Worm (Caenorhabditis elegans) whole organism, L2 larva: Measurements from ENCODE around the gene ZK218.1.

Experiments used
- F13H6.1 ChIP-seq: sonication (generic microtip); optimal IDR thresholded peaks from 2 replicates; lab custom pipeline; 2016; ENCODE audit warnings: missing genetic modification characterization, missing compliant biosample characterization
- R02D3.7 ChIP-seq: fragments of 150-350 bp; optimal IDR thresholded peaks from 2 replicates; lab custom pipeline; 2014; ENCODE audit warnings: missing biosample characterization, missing genetic modification characterization
- Y55F3AM.14 ChIP-seq: fragments of 200-800 bp; sonication (Bioruptor generic); optimal IDR thresholded peaks from 2 replicates; lab custom pipeline; 2018; ENCODE audit warnings: mild to moderate bottlenecking, missing genetic modification characterization, missing compliant biosample characterization
- ZK546.5 ChIP-seq: sonication (generic microtip); optimal IDR thresholded peaks from 2 replicates; lab custom pipeline; 2017; ENCODE audit warnings: missing biosample characterization, missing genetic modification characterization
- alr-1 ChIP-seq: fragments of 150-350 bp; optimal IDR thresholded peaks from 2 replicates; lab custom pipeline; 2014; ENCODE audit warnings: missing biosample characterization, missing genetic modification characterization
- aly-2 ChIP-seq: fragments of 150-350 bp; optimal IDR thresholded peaks from 2 replicates; lab custom pipeline; 2014; ENCODE audit warnings: missing biosample characterization, missing genetic modification characterization
- ama-1 ChIP-seq: fragments of 150-350 bp; optimal IDR thresholded peaks from 2 replicates; lab custom pipeline; 2018; ENCODE audit warnings: inconsistent platforms
- blmp-1 ChIP-seq: sonication (generic microtip); optimal IDR thresholded peaks from 2 replicates; lab custom pipeline; 2017; ENCODE audit warnings: missing genetic modification characterization, mild to moderate bottlenecking, missing compliant biosample characterization, antibody characterized with exemption, moderate library complexity; ENCODE audit not compliant: insufficient read depth
- ceh-16 ChIP-seq: fragments of 150-350 bp; optimal IDR thresholded peaks from 2 replicates; lab custom pipeline; 2014; ENCODE audit warnings: missing biosample characterization, missing genetic modification characterization
- ceh-82 ChIP-seq: fragments of 150-350 bp; optimal IDR thresholded peaks from 2 replicates; lab custom pipeline; 2014; ENCODE audit warnings: missing biosample characterization, missing genetic modification characterization
- crh-2 ChIP-seq: sonication (generic microtip); optimal IDR thresholded peaks from 2 replicates; lab custom pipeline; 2017; ENCODE audit warnings: missing biosample characterization, missing genetic modification characterization
- dmd-4 ChIP-seq: sonication (generic microtip); optimal IDR thresholded peaks from 2 replicates; lab custom pipeline; 2017; ENCODE audit warnings: missing biosample characterization, missing genetic modification characterization
- elt-3 ChIP-seq: sonication (generic microtip); optimal IDR thresholded peaks from 2 replicates; lab custom pipeline; 2017; ENCODE audit warnings: missing biosample characterization, missing genetic modification characterization
- fos-1 ChIP-seq: fragments of 150-350 bp; optimal IDR thresholded peaks from 2 replicates; lab custom pipeline; 2014; ENCODE audit warnings: missing biosample characterization, missing genetic modification characterization
- gmeb-1 ChIP-seq: fragments of 150-350 bp; optimal IDR thresholded peaks from 2 replicates; lab custom pipeline; 2014; ENCODE audit warnings: missing biosample characterization, missing genetic modification characterization
- lin-13 ChIP-seq: fragments of 150-350 bp; optimal IDR thresholded peaks from 2 replicates; lab custom pipeline; 2014; ENCODE audit warnings: missing biosample characterization, missing genetic modification reagents, missing genetic modification characterization
- mbf-1 ChIP-seq: sonication (generic microtip); optimal IDR thresholded peaks from 2 replicates; lab custom pipeline; 2017; ENCODE audit warnings: missing biosample characterization, missing genetic modification characterization
- mdl-1 ChIP-seq, 2 experiments: fragments of 150-350 bp in 1 of 2; sonication (generic microtip) in 1 of 2; optimal IDR thresholded peaks; 2 replicates each; lab custom pipeline; 2017; ENCODE audit warnings: missing biosample characterization in 2 of 2, missing genetic modification characterization in 2 of 2
- nhr-11 ChIP-seq: fragments of 150-350 bp; optimal IDR thresholded peaks from 2 replicates; lab custom pipeline; 2014; ENCODE audit warnings: missing biosample characterization, missing genetic modification characterization
- nhr-12 ChIP-seq: fragments of 150-350 bp; optimal IDR thresholded peaks from 2 replicates; lab custom pipeline; 2014; ENCODE audit warnings: missing biosample characterization, missing genetic modification characterization
- nhr-129 ChIP-seq: fragments of 150-350 bp; optimal IDR thresholded peaks from 2 replicates; lab custom pipeline; 2014; ENCODE audit warnings: missing biosample characterization, missing genetic modification characterization
- nhr-23 ChIP-seq: fragments of 150-350 bp; optimal IDR thresholded peaks from 2 replicates; lab custom pipeline; 2014; ENCODE audit warnings: missing biosample characterization, missing genetic modification reagents, missing genetic modification characterization
- nhr-237 ChIP-seq: fragments of 150-350 bp; optimal IDR thresholded peaks from 2 replicates; lab custom pipeline; 2014; ENCODE audit warnings: missing biosample characterization, missing genetic modification characterization
- nhr-25 ChIP-seq: fragments of 150-350 bp; sonication (generic microtip); optimal IDR thresholded peaks from 3 replicates; lab custom pipeline; 2014; ENCODE audit warnings: missing biosample characterization, missing genetic modification characterization
- nhr-6 ChIP-seq: fragments of 150-350 bp; optimal IDR thresholded peaks from 2 replicates; lab custom pipeline; 2014; ENCODE audit warnings: missing biosample characterization, missing genetic modification characterization
- nhr-77 ChIP-seq: fragments of 150-350 bp; optimal IDR thresholded peaks from 2 replicates; lab custom pipeline; 2014; ENCODE audit warnings: missing biosample characterization, missing genetic modification characterization
- skn-1 ChIP-seq: sonication (generic microtip); optimal IDR thresholded peaks from 2 replicates; lab custom pipeline; 2017; ENCODE audit warnings: missing biosample characterization, missing genetic modification characterization
- sma-9 ChIP-seq, 2 experiments: fragments of 150-350 bp in 1 of 2; sonication (generic microtip) in 1 of 2; optimal IDR thresholded peaks; 2 replicates each; lab custom pipeline; 2014 to 2016; ENCODE audit warnings: missing genetic modification characterization in 2 of 2, mild to moderate bottlenecking in 1 of 2, missing biosample characterization in 1 of 2, missing compliant biosample characterization in 1 of 2, missing genetic modification reagents in 1 of 2, moderate library complexity in 1 of 2
- snpc-4 ChIP-seq: fragments of 150-350 bp; optimal IDR thresholded peaks from 2 replicates; lab custom pipeline; 2014; ENCODE audit warnings: missing biosample characterization, missing genetic modification characterization
- unc-39 ChIP-seq: fragments of 150-350 bp; optimal IDR thresholded peaks from 2 replicates; lab custom pipeline; 2014; ENCODE audit warnings: missing biosample characterization, missing genetic modification characterization
- unc-55 ChIP-seq: fragments of 150-350 bp; sonication (generic microtip); optimal IDR thresholded peaks from 3 replicates; lab custom pipeline; 2014; ENCODE audit warnings: missing biosample characterization, missing genetic modification reagents, missing genetic modification characterization
- unc-62 ChIP-seq: fragments of 150-350 bp; optimal IDR thresholded peaks from 2 replicates; lab custom pipeline; 2014; ENCODE audit warnings: missing biosample characterization, missing genetic modification reagents, missing genetic modification characterization
- zag-1 ChIP-seq: fragments of 150-350 bp; optimal IDR thresholded peaks from 2 replicates; lab custom pipeline; 2014; ENCODE audit warnings: missing biosample characterization, missing genetic modification characterization
- ztf-1 ChIP-seq: fragments of 200-800 bp; sonication (Bioruptor generic); conservative IDR thresholded peaks from 2 replicates; pipeline ENCODE4 v1.3.6; 2022; ENCODE audit warnings: missing genetic modification characterization, missing compliant biosample characterization
- ztf-11 ChIP-seq: sonication (generic microtip); optimal IDR thresholded peaks from 2 replicates; lab custom pipeline; 2017; ENCODE audit warnings: missing biosample characterization, missing genetic modification characterization
- ztf-4 ChIP-seq: fragments of 150-350 bp; optimal IDR thresholded peaks from 2 replicates; lab custom pipeline; 2014; ENCODE audit warnings: missing biosample characterization, missing genetic modification characterization

Gene ZK218.1

DNA sequence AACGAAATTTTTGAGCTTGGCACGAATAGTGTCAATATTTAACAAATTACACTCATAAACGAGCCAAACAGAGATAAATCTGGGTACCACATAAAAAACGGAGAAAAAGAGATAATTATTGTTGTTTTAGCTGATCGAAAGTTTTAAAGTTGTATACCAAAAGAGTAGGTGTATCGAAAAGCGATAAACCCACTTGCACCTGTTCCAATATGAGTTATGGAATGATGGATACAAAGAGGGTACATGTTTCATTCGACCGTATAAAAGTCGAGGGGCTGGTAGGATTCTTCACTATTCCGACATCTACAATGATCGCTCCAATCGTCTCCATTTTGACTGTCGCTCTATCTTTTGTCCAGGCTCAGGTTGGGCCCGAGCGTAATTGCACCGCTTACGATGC, at the start of gene ZK218.1:
Gene ZK218.1, plus strand, starts transcription at position 301 of the 400 bp plus-strand sequence.
- TF ChIP-seq nhr-237 (tag; lab: Kevin White, UChicago) (no peak), zag-1 (no peak), R02D3.7 (tag; lab: Kevin White, UChicago) (no peak), elt-3 (tag; lab: Kevin White, UChicago) (no peak), nhr-25 (tag; lab: Kevin White, UChicago) (no peak), sma-9 (GFP tag; optimal IDR thresholded peaks at IDR 0.05; lab: Kevin White, UChicago) (no peak), sma-9 (tag; optimal IDR thresholded peaks at IDR 0.05; lab: Kevin White, UChicago) (no peak), unc-55 (GFP tag; lab: Kevin White, UChicago) (no peak), ZK546.5 (no peak), F13H6.1 (tag; lab: Kevin White, UChicago) (no peak), gmeb-1 (tag; lab: Kevin White, UChicago) (no peak), alr-1 (no peak), nhr-129 (tag; lab: Kevin White, UChicago) (no peak), skn-1 (tag; lab: Kevin White, UChicago) (no peak), crh-2 (tag; lab: Kevin White, UChicago) (no peak)
- TF ChIP-seq, all 48 proteins: peak for 0

DNA sequence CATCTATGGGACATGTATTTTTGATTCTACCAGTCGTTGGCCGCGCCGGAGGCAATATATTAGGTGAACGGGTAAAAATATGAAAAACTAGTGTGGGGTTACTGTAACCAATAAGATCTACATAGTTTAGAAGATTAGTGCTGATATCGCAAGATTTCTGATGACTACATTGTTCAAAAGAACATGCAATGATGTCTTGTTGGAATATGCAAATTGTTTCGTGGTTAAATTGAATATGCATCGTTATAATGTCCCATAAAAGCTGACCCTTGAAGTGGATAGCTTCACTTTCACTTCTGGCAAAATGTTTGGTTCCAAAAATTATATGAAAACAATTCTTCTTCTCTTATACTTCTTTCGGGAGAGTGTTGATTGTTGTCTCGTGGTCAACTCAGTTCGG, 47.9 kb upstream of the ZK218.1 start, which contains the start of gene F28B1.2:
Gene F28B1.2, plus strand, starts transcription at position 301 of the 400 bp plus-strand sequence.
- no peak for TF ChIP-seq nhr-77
- no peak for TF ChIP-seq dmd-4 (tag; lab: Kevin White, UChicago)
- TF ChIP-seq unc-39 = no peak
- TF ChIP-seq ama-1 (lab: Kevin White, UChicago) = no peak
- TF ChIP-seq nhr-12 (tag; lab: Kevin White, UChicago) = no peak
- TF ChIP-seq mbf-1 = no peak
- TF ChIP-seq snpc-4 (tag; lab: Kevin White, UChicago) = no peak
- no peak for TF ChIP-seq lin-13 (GFP tag; lab: Kevin White, UChicago)
- no peak for TF ChIP-seq ceh-16 (tag; lab: Kevin White, UChicago)
- no peak for TF ChIP-seq ceh-82 (tag; lab: Kevin White, UChicago)
- no peak for TF ChIP-seq nhr-6 (tag; lab: Kevin White, UChicago)
- TF ChIP-seq gmeb-1 (tag; lab: Kevin White, UChicago) = no peak
- TF ChIP-seq ztf-11 = no peak
- TF ChIP-seq mdl-1 (tag; optimal IDR thresholded peaks at IDR 0.05; lab: Kevin White, UChicago) = no peak
- TF ChIP-seq nhr-237 (tag; lab: Kevin White, UChicago) = no peak
- TF ChIP-seq Y55F3AM.14 (GFP tag; lab: Kevin White, UChicago) = no peak
- TF ChIP-seq skn-1 (tag; lab: Kevin White, UChicago) = no peak
- no peak for TF ChIP-seq sma-9 (GFP tag; optimal IDR thresholded peaks at IDR 0.05; lab: Kevin White, UChicago)
- no peak for TF ChIP-seq sma-9 (tag; optimal IDR thresholded peaks at IDR 0.05; lab: Kevin White, UChicago)

DNA sequence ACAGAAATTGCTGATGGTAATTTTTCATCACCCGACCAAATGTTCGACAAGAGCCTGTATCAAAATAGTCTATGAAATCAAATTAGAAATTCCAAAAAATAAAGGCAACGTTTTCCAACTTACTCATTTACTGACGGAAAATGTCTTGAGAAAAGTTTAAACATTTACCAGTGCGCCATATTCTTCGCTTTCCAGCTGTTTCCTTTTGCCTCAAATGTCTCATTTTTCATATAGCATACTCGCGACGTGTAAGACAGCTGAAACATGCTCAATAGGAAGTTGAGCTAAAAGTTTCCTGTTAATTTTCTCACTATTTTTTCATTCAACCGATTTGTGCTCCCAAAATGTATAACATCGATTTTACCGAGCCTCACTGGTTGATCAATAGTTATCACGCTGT, 32.4 kb upstream of the ZK218.1 start, which contains the start of gene sri-66:
Gene sri-66, plus strand, starts transcription at position 301 of the 400 bp plus-strand sequence.
- TF ChIP-seq R02D3.7 (tag; lab: Kevin White, UChicago) (no peak), zag-1 (no peak), nhr-77 (no peak), nhr-11 (tag; lab: Kevin White, UChicago) (no peak), unc-39 (no peak), Y55F3AM.14 (GFP tag; lab: Kevin White, UChicago) (no peak), nhr-23 (no peak), blmp-1 (tag; lab: Kevin White, UChicago) (no peak)

DNA sequence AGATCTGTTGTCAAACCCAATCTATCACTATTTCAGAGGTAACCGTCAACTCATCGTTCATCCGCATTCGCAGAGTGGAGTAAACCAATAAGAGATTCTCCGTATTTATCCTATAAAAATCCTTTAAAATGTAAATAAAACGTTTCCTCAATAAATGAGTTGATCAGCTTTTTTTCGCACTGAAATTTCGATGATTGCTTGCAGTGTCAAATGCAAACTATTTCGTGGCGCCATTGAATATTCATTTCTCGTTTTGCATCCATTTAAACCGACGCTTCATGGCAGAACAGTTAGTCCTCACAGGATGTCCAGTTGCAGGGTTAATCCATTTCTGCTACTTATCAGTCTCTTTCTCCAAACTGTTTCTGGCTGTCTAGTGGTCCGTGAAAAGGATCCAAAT, 30.8 kb upstream of the ZK218.1 start, which contains the start of gene F28B1.9:
Gene F28B1.9, plus strand, starts transcription at position 301 of the 400 bp plus-strand sequence.
- TF ChIP-seq ztf-4 (tag; lab: Kevin White, UChicago) (no peak), nhr-77 (no peak), crh-2 (tag; lab: Kevin White, UChicago) (no peak)

DNA sequence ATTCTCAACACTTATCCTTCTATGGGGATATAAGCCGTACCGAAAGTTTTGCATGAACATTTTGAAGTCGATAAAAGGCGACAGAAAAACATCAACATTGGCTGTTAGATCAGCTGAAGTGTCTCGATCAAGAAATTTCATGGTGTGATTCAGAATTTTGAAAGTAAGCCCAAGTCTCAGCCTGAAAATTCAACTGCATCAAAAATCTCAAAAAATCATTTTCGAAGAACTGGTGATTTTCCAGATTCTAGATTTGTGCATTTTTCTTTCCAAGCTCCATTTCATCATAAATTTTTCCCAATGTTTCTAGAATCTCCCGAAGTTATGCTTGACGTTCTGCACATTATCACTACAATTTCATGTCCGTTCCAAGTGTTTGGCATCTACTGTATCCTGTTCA, 27.7 kb upstream of the ZK218.1 start, which contains the start of gene srh-255:
Gene srh-255, plus strand, starts transcription at position 301 of the 400 bp plus-strand sequence.
- no peak for TF ChIP-seq dmd-4 (tag; lab: Kevin White, UChicago)
- no peak for TF ChIP-seq nhr-25 (tag; lab: Kevin White, UChicago)
- TF ChIP-seq unc-62 (GFP tag; lab: Kevin White, UChicago) = no peak
- no peak for TF ChIP-seq ztf-1 (GFP tag; lab: Robert Waterston, UW)
- no peak for TF ChIP-seq ceh-82 (tag; lab: Kevin White, UChicago)
- TF ChIP-seq gmeb-1 (tag; lab: Kevin White, UChicago) = no peak
- no peak for TF ChIP-seq nhr-23
- no peak for TF ChIP-seq F13H6.1 (tag; lab: Kevin White, UChicago)
- no peak for TF ChIP-seq mdl-1 (tag; optimal IDR thresholded peaks at IDR 0.05; lab: Kevin White, UChicago)
- TF ChIP-seq aly-2 (tag; lab: Kevin White, UChicago) = no peak
- TF ChIP-seq fos-1 (tag; lab: Kevin White, UChicago) = no peak
- no peak for TF ChIP-seq alr-1
